Worm (Caenorhabditis elegans): Measurements from ENCODE around the gene T14B4.1.

DNA sequence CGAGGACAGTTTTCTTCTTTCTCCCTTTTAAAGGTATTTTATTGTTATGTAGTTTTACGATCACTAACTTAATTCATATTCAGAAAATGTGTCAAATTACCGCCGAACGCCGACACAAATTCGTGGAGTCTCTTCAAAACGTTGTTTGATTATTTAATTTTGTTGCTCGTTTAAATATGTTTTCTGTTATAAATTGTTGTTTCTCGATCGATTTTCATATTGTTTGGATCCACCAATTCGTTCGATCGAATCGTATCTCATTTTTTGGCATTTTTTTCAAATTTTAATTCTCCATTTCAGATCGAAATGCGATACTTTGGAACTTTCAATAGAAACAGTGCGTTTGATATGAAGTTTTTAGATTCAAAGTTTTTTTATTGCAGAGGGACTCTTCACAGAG is 5.9 kb downstream of the T14B4.1 start, which contains the start of gene F41G3.6:
- TF ChIP-seq W03F9.2 (tag; optimal IDR thresholded peaks at IDR 0.05) = no peak
- no peak for TF ChIP-seq him-1 (tag; optimal IDR thresholded peaks at IDR 0.05)
- TF ChIP-seq dao-5 (tag; optimal IDR thresholded peaks at IDR 0.05) = no peak
